Worm (Caenorhabditis elegans): ENCODE data around the gene F33G12.7.

Gene F33G12.7

DNA sequence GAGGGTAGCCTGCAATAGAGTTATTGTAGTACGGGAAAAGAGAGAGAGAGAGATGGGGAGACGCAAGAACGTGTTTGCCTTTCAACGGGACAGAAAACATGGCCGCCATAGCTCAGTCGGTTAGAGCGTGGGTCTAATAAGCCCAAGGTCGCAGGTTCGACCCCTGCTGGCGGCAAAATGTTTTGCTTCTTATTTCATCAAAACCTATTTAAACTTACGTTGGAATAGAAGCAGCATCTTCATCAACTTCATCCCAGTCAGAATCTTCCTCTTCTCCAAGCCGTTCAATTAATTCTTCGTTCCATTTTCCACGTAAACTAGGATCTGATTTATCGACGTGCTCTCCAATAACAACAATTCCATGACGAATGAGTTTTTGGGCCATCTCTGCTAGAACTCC, 7.8 kb downstream of the F33G12.7 start (continued):
- TF ChIP-seq unc-86 (tag; optimal IDR thresholded peaks at IDR 0.05) (peak; percentile 13), nhr-85 (tag) (peak; percentile 45), fkh-8 (tag; optimal IDR thresholded peaks at IDR 0.05) (peak; percentile 48), elt-3 (tag; optimal IDR thresholded peaks at IDR 0.05) (peak in 2 of 6 experiments; percentile 19 to 65), nhr-71 (tag; optimal IDR thresholded peaks at IDR 0.05) (peak; percentile 71), unc-62 (GFP tag; optimal IDR thresholded peaks at IDR 0.05) (no peak), nhr-76 (tag; optimal IDR thresholded peaks at IDR 0.05) (no peak), sox-4 (tag; optimal IDR thresholded peaks at IDR 0.05) (no peak), lin-14 (GFP tag; optimal IDR thresholded peaks at IDR 0.05) (peak; percentile 40), nhr-20 (tag; optimal IDR thresholded peaks at IDR 0.05) (peak; percentile 69), C16A3.4 (tag; optimal IDR thresholded peaks at IDR 0.05) (peak; percentile 41), efl-1 (optimal IDR thresholded peaks at IDR 0.05) (peak; percentile 54 to 59), efl-1 (GFP tag; optimal IDR thresholded peaks at IDR 0.05 in 1 of 2) (peak; percentile 51 to 95), lin-13 (GFP tag; optimal IDR thresholded peaks at IDR 0.05) (peak; percentile 23), blmp-1 (tag; optimal IDR thresholded peaks at IDR 0.05) (no peak), swsn-7 (tag; optimal IDR thresholded peaks at IDR 0.05) (peak; percentile 60), tlp-1 (tag; optimal IDR thresholded peaks at IDR 0.05) (no peak), mep-1 (tag; optimal IDR thresholded peaks at IDR 0.05) (no peak), ceh-82 (tag; optimal IDR thresholded peaks at IDR 0.05) (peak in 1 of 3 experiments; percentile 56), vab-15 (tag; optimal IDR thresholded peaks at IDR 0.05) (peak; percentile 34), nhr-90 (tag; optimal IDR thresholded peaks at IDR 0.05; ENCODE audit: poor library complexity) (peak; percentile 38), ztf-4 (tag; optimal IDR thresholded peaks at IDR 0.05) (peak; percentile 48), unc-130 (tag; optimal IDR thresholded peaks at IDR 0.05) (no peak)

- TF ChIP-seq dpl-1 (GFP tag; optimal IDR thresholded peaks at IDR 0.05): no peak
Measured at ce11 chrII:5031612-5032011, 8.9 kb downstream of the F33G12.7 start, which contains the start of gene wdr-83. Gene wdr-83 (minus strand): TSS chrII:5031712.

DNA sequence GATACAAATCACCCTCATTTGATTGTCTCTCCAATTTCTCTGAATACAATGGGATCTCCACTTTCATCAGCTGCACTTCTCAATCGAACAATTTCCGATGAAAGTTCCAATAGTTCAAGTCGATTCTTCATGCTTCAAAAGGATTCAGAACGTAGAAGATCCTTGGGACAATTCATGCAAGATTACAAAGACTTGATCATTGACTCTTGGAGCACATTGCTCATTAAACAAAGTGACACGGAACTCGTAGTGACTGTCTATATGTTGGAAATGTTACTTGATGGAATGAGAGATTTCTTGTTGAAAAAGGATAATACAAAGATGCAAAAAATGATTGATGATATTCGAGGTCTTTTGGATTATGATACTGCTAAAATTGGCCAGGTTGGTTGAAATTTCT, 12.5 kb downstream of the F33G12.7 start:
- no peak for TF ChIP-seq nhr-12 (tag; optimal IDR thresholded peaks at IDR 0.05)
- TF ChIP-seq jun-1 (tag; optimal IDR thresholded peaks at IDR 0.05): no peak
- TF ChIP-seq efl-3 (GFP tag; optimal IDR thresholded peaks at IDR 0.05): no peak
- no peak for TF ChIP-seq unc-86 (tag; optimal IDR thresholded peaks at IDR 0.05)
- TF ChIP-seq lin-15B (tag; optimal IDR thresholded peaks at IDR 0.05): no peak
- no peak for TF ChIP-seq lin-14 (GFP tag; optimal IDR thresholded peaks at IDR 0.05)
- no peak for TF ChIP-seq ets-5 (GFP tag; IDR thresholded peaks at IDR 0.05)
- TF ChIP-seq fos-1 (tag; optimal IDR thresholded peaks at IDR 0.05): no peak
- no peak for TF ChIP-seq ceh-82 (tag; optimal IDR thresholded peaks at IDR 0.05)
- no peak for TF ChIP-seq dpl-1 (GFP tag; optimal IDR thresholded peaks at IDR 0.05)
- no peak for TF ChIP-seq tlp-1 (tag; optimal IDR thresholded peaks at IDR 0.05)

ce11 chrII:5022381-5022855, 18.1 kb downstream of the F33G12.7 start, which contains the start of the genes nsy-1 and F59A6.13:
Gene nsy-1 (plus strand): TSS chrII:5022757.
Gene F59A6.13 (plus strand): TSS chrII:5022805.
- TF ChIP-seq elt-2 (tag; optimal IDR thresholded peaks at IDR 0.05) (peak; percentile 97), sup-37 (GFP tag; optimal IDR thresholded peaks at IDR 0.05) (no peak), nhr-11 (tag; optimal IDR thresholded peaks at IDR 0.05) (no peak), efl-1 (optimal IDR thresholded peaks at IDR 0.05) (no peak), efl-1 (GFP tag; optimal IDR thresholded peaks at IDR 0.05 in 1 of 2) (peak in 1 of 2 experiments; percentile 72), unc-62 (GFP tag; optimal IDR thresholded peaks at IDR 0.05) (no peak), fkh-4 (tag; optimal IDR thresholded peaks at IDR 0.05; ENCODE audit: borderline replicate concordance) (no peak), fkh-8 (tag; optimal IDR thresholded peaks at IDR 0.05) (no peak), ces-1 (GFP tag; optimal IDR thresholded peaks at IDR 0.05) (no peak)

DNA sequence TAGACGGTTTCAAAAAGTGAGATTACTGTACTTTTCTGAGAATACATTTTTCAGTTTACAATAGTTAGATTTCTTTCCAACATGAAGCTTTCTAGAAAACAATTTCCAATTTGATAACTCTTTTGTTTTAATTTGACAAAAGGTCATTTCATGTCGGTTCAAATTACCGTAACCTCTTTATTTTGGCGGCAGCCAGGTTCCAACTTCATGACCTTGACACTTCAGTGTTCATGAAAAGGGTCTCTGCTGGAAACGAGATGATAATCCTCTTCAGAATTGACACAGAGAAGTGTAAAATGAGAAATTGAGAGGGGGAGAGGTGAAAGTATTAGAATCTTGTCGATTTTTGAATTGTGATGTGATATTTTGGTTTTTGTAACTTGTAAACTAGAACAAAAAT, 19.0 kb downstream of the F33G12.7 start:
- TF ChIP-seq blmp-1 (tag; optimal IDR thresholded peaks at IDR 0.05) (peak; percentile 35), snpc-4 (tag; optimal IDR thresholded peaks at IDR 0.05) (no peak), elt-3 (tag; optimal IDR thresholded peaks at IDR 0.05) (no peak), nhr-84 (tag; optimal IDR thresholded peaks at IDR 0.05) (no peak), lsy-2 (tag; optimal IDR thresholded peaks at IDR 0.05) (peak in 1 of 2 experiments; percentile 21), aha-1 (tag; optimal IDR thresholded peaks at IDR 0.05) (no peak), unc-30 (tag; optimal IDR thresholded peaks at IDR 0.05) (no peak), lin-14 (GFP tag; optimal IDR thresholded peaks at IDR 0.05) (peak; percentile 4), ceh-8 (GFP tag; optimal IDR thresholded peaks at IDR 0.05) (no peak), mep-1 (tag; optimal IDR thresholded peaks at IDR 0.05) (no peak), swsn-7 (tag; optimal IDR thresholded peaks at IDR 0.05) (no peak), alr-1 (tag; optimal IDR thresholded peaks at IDR 0.05; ENCODE audit: borderline replicate concordance) (no peak), hlh-17 (GFP tag; optimal IDR thresholded peaks at IDR 0.05; ENCODE audit: borderline replicate concordance) (no peak), irx-1 (tag; optimal IDR thresholded peaks at IDR 0.05) (no peak), fkh-8 (tag; optimal IDR thresholded peaks at IDR 0.05) (no peak), nhr-28 (tag; optimal IDR thresholded peaks at IDR 0.05) (no peak)

All from whole organism, L1 larva.